Worm (Caenorhabditis elegans): ENCODE measurements around the gene F26D2.14.
A peak's percentile ranks its signal among the peaks of the same experiment; 100 is the strongest.

F26D2.14 gene

ce11 chrV:16401519-16401918, 34.1 kb upstream of the F26D2.14 start, which contains the start of gene F13A7.14 (continued):
- TF ChIP-seq lin-13 (GFP tag; optimal IDR thresholded peaks at IDR 0.05) (peak; percentile 33), vab-7 (GFP tag; IDR thresholded peaks at IDR 0.05) (0 out of 2 replicates have a peak, but pooled peaks have one; percentile 16), rbr-2 (tag; optimal IDR thresholded peaks at IDR 0.05) (peak; percentile 52), madf-9 (GFP tag; conservative IDR thresholded peaks at IDR 0.05) (peak; percentile 71), aha-1 (tag) (peak; percentile 66), lsy-2 (tag; optimal IDR thresholded peaks at IDR 0.05) (peak in 1 of 2 experiments; percentile 87), nhr-42 (GFP tag; IDR thresholded peaks at IDR 0.05) (peak; percentile 38; the same call in 1 of the 2 replicates), R02D3.7 (tag; optimal IDR thresholded peaks at IDR 0.05) (no peak), spr-3 (GFP tag; optimal IDR thresholded peaks at IDR 0.05) (peak; percentile 20), F37D6.2 (tag; optimal IDR thresholded peaks at IDR 0.05) (peak; percentile 33), egl-27 (tag; optimal IDR thresholded peaks at IDR 0.05) (no peak), Y48G9A.11 (GFP tag; IDR thresholded peaks at IDR 0.05) (peak; percentile 44; the same call in 1 of the 2 replicates), tra-1 (GFP tag; IDR thresholded peaks at IDR 0.05) (peak; percentile 59; the same call in 1 of the 2 replicates), gei-8 (GFP tag; optimal IDR thresholded peaks at IDR 0.05) (no peak), ama-1 (optimal IDR thresholded peaks at IDR 0.05) (no peak)

- TF ChIP-seq zip-2 (tag; optimal IDR thresholded peaks at IDR 0.05) = no peak
- TF ChIP-seq cey-2 (tag; optimal IDR thresholded peaks at IDR 0.05; ENCODE audit: borderline replicate concordance, insufficient read depth) = no peak
- TF ChIP-seq lin-15B (tag; optimal IDR thresholded peaks at IDR 0.05) = no peak
- no peak for TF ChIP-seq ama-1 (optimal IDR thresholded peaks at IDR 0.05)
- no peak for TF ChIP-seq nhr-237 (tag; optimal IDR thresholded peaks at IDR 0.05)
- TF ChIP-seq unc-62 (GFP tag; optimal IDR thresholded peaks at IDR 0.05 in 1 of 2) = no peak
- no peak for TF ChIP-seq unc-62 (tag; optimal IDR thresholded peaks at IDR 0.05)
- TF ChIP-seq nhr-10 (tag; optimal IDR thresholded peaks at IDR 0.05) = no peak
- TF ChIP-seq duxl-1 (tag; optimal IDR thresholded peaks at IDR 0.05; ENCODE audit: poor library complexity) = no peak
- no peak for TF ChIP-seq nhr-102 (tag; optimal IDR thresholded peaks at IDR 0.05)
- no peak for TF ChIP-seq jun-1 (tag; optimal IDR thresholded peaks at IDR 0.05)
- TF ChIP-seq ceh-28 (tag; optimal IDR thresholded peaks at IDR 0.05) = no peak
- no peak for TF ChIP-seq daf-8 (GFP tag; IDR thresholded peaks at IDR 0.05)
Measured at ce11 chrV:16403974-16404373, 31.7 kb upstream of the F26D2.14 start, which contains the start of gene syp-1. TSS of gene syp-1 (plus strand) at chrV:16404274.

- TF ChIP-seq lin-38 (GFP tag; IDR thresholded peaks at IDR 0.05) (peak; percentile 75), unc-130 (GFP tag; optimal IDR thresholded peaks at IDR 0.05) (no peak)
Measured at ce11 chrV:16405366-16405765, 30.3 kb upstream of the F26D2.14 start.

- TF ChIP-seq attf-4 (tag; optimal IDR thresholded peaks at IDR 0.05) = no peak
- peak in 1 of 2 experiments; percentile 70 for TF ChIP-seq unc-62 (GFP tag; optimal IDR thresholded peaks at IDR 0.05 in 1 of 2)
- no peak for TF ChIP-seq unc-62 (tag; optimal IDR thresholded peaks at IDR 0.05)
- TF ChIP-seq ceh-20 (GFP tag; IDR thresholded peaks at IDR 0.05) = no peak
- no peak for TF ChIP-seq ZK546.5 (tag; optimal IDR thresholded peaks at IDR 0.05)
- TF ChIP-seq hlh-30 (tag; optimal IDR thresholded peaks at IDR 0.05; ENCODE audit: insufficient read depth) = no peak
- TF ChIP-seq arid-1 (GFP tag; conservative IDR thresholded peaks at IDR 0.05) = no peak
Measured at ce11 chrV:16406357-16406756, 29.3 kb upstream of the F26D2.14 start.

- TF ChIP-seq Y105C5A.15 (GFP tag; IDR thresholded peaks at IDR 0.05) (no peak), nhr-77 (tag; optimal IDR thresholded peaks at IDR 0.05) (no peak), ces-1 (GFP tag; optimal IDR thresholded peaks at IDR 0.05) (no peak), unc-62 (GFP tag; optimal IDR thresholded peaks at IDR 0.05 in 1 of 2) (no peak), unc-62 (tag; optimal IDR thresholded peaks at IDR 0.05) (no peak), nhr-6 (tag; optimal IDR thresholded peaks at IDR 0.05) (no peak), php-3 (GFP tag; IDR thresholded peaks at IDR 0.05) (no peak), ZK337.2 (GFP tag; IDR thresholded peaks at IDR 0.05) (no peak), lin-29 (GFP tag; IDR thresholded peaks at IDR 0.05) (no peak), sdz-12 (GFP tag; optimal IDR thresholded peaks at IDR 0.05) (no peak), set-16 (GFP tag; IDR thresholded peaks at IDR 0.05) (no peak), nhr-11 (tag; optimal IDR thresholded peaks at IDR 0.05) (no peak), nhr-237 (tag; optimal IDR thresholded peaks at IDR 0.05) (no peak), Y5F2A.4 (GFP tag; optimal IDR thresholded peaks at IDR 0.05) (no peak), lin-38 (GFP tag; IDR thresholded peaks at IDR 0.05) (no peak), ZK546.5 (tag; optimal IDR thresholded peaks at IDR 0.05) (no peak), duxl-1 (tag; optimal IDR thresholded peaks at IDR 0.05; ENCODE audit: poor library complexity) (no peak), egl-27 (tag; optimal IDR thresholded peaks at IDR 0.05) (no peak)
Measured at ce11 chrV:16407663-16408062, 28.0 kb upstream of the F26D2.14 start, which contains the start of gene F26D2.3. TSS of gene F26D2.3 (plus strand) at chrV:16407963.
